Fruit fly (Drosophila melanogaster) whole organism, embryonic: ENCODE data around the gene CG7352.
A peak's percentile ranks its signal among the peaks of the same experiment; 100 is the strongest.

Experiments used
- Adf1 ChIP-seq: fragments of 200-800 bp; sonication (Bioruptor generic); IDR thresholded peaks from 2 replicates; pipeline ENCODE4 v1.3.6; 2022; ENCODE audit warnings: missing biosample characterization, missing genetic modification characterization
- Aef1 ChIP-seq: fragments of 200-800 bp; sonication (Bioruptor generic); IDR thresholded peaks from 3 replicates; pipeline ENCODE4 v1.3.6; 2022; ENCODE audit warnings: missing biosample characterization, missing genetic modification characterization
- Atf3 ChIP-seq: fragments of 200-800 bp; sonication (Bioruptor generic); optimal IDR thresholded peaks from 3 replicates; lab custom pipeline; 2016; ENCODE audit warnings: missing biosample characterization, missing genetic modification characterization
- B-H1 ChIP-seq: fragments of 200-800 bp; sonication (Bioruptor generic); IDR thresholded peaks from 3 replicates; pipeline ENCODE4 v1.3.6; 2022; ENCODE audit warnings: missing biosample characterization, missing genetic modification characterization
- B-H2 ChIP-seq: fragments of 200-800 bp; sonication (Bioruptor generic); optimal IDR thresholded peaks from 2 replicates; lab custom pipeline; 2018; ENCODE audit warnings: missing biosample characterization, mild to moderate bottlenecking, missing genetic modification characterization
- CG11504 ChIP-seq: fragments of 200-800 bp; sonication (Bioruptor generic); optimal IDR thresholded peaks from 3 replicates; lab custom pipeline; 2019; ENCODE audit warnings: missing biosample characterization, mild to moderate bottlenecking, missing genetic modification characterization, moderate library complexity
- CG11723 ChIP-seq: fragments of 200-800 bp; sonication (Bioruptor generic); optimal IDR thresholded peaks from 2 replicates; lab custom pipeline; 2017; ENCODE audit warnings: missing biosample characterization, mild to moderate bottlenecking, missing genetic modification characterization
- CG12104 ChIP-seq: fragments of 200-800 bp; sonication (Bioruptor generic); optimal IDR thresholded peaks from 3 replicates; lab custom pipeline; 2016; ENCODE audit warnings: missing biosample characterization, missing genetic modification characterization
- CG12299 ChIP-seq: fragments of 200-800 bp; sonication (Bioruptor generic); optimal IDR thresholded peaks from 2 replicates; lab custom pipeline; 2018; ENCODE audit warnings: missing biosample characterization, mild to moderate bottlenecking, missing genetic modification characterization
- CG13296 ChIP-seq: fragments of 200-800 bp; sonication (Bioruptor generic); optimal IDR thresholded peaks from 3 replicates; lab custom pipeline; 2018; ENCODE audit warnings: missing biosample characterization, mild to moderate bottlenecking, missing genetic modification characterization
- CG14441 ChIP-seq: fragments of 200-800 bp; sonication (Bioruptor generic); IDR thresholded peaks from 2 replicates; pipeline ENCODE4 v1.3.6; 2022; ENCODE audit warnings: missing biosample characterization, missing genetic modification characterization
- CG14667 ChIP-seq: fragments of 200-800 bp; sonication (Bioruptor generic); IDR thresholded peaks from 2 replicates; pipeline ENCODE4 v1.3.6; 2022; ENCODE audit warnings: missing biosample characterization, missing genetic modification characterization
- CG1602 ChIP-seq: fragments of 200-800 bp; sonication (Bioruptor generic); optimal IDR thresholded peaks from 3 replicates; lab custom pipeline; 2016; ENCODE audit warnings: missing biosample characterization, missing genetic modification characterization
- CG16813 ChIP-seq: fragments of 200-800 bp; sonication (Bioruptor generic); IDR thresholded peaks from 3 replicates; pipeline ENCODE4 v1.3.6; 2022; ENCODE audit warnings: missing biosample characterization, missing genetic modification characterization; ENCODE audit not compliant: partially characterized antibody
- CG1792 ChIP-seq: fragments of 200-800 bp; sonication (Bioruptor generic); optimal IDR thresholded peaks from 2 replicates; lab custom pipeline; 2016; ENCODE audit warnings: missing biosample characterization, missing genetic modification characterization
- CG2199 ChIP-seq: fragments of 200-800 bp; sonication (Bioruptor generic); IDR thresholded peaks from 3 replicates; pipeline ENCODE4 v1.3.6; 2022; ENCODE audit warnings: missing biosample characterization, missing genetic modification characterization
- CG2712 ChIP-seq: fragments of 200-800 bp; optimal IDR thresholded peaks from 3 replicates; lab custom pipeline; 2019; ENCODE audit warnings: missing biosample characterization, mild to moderate bottlenecking, missing genetic modification characterization, moderate library complexity
- CG3065 ChIP-seq: fragments of 200-800 bp; sonication (Bioruptor generic); optimal IDR thresholded peaks from 2 replicates; lab custom pipeline; 2016; ENCODE audit warnings: missing biosample characterization, missing genetic modification characterization
- CG42726 ChIP-seq: fragments of 200-800 bp; sonication (Bioruptor generic); IDR thresholded peaks from 2 replicates; pipeline ENCODE4 v1.3.6; 2022; ENCODE audit warnings: missing biosample characterization, missing genetic modification characterization; ENCODE audit not compliant: partially characterized antibody
- CG4282 ChIP-seq: fragments of 200-800 bp; sonication (Bioruptor generic); optimal IDR thresholded peaks from 2 replicates; lab custom pipeline; 2016; ENCODE audit warnings: missing biosample characterization, missing genetic modification characterization
- CG4404 ChIP-seq: fragments of 200-800 bp; sonication (Bioruptor generic); IDR thresholded peaks from 2 replicates; pipeline ENCODE4 v1.3.6; 2022; ENCODE audit warnings: missing biosample characterization, missing genetic modification characterization
- CG4820 ChIP-seq: fragments of 200-800 bp; sonication (Bioruptor generic); optimal IDR thresholded peaks from 3 replicates; lab custom pipeline; 2016; ENCODE audit warnings: missing biosample characterization, missing genetic modification characterization
- CG6791 ChIP-seq: fragments of 200-800 bp; sonication (Bioruptor generic); IDR thresholded peaks from 3 replicates; pipeline ENCODE4 v1.3.6; 2022; ENCODE audit warnings: missing biosample characterization, missing genetic modification characterization; ENCODE audit not compliant: partially characterized antibody
- CG6813 ChIP-seq: fragments of 200-800 bp; sonication (Bioruptor generic); optimal IDR thresholded peaks from 2 replicates; lab custom pipeline; 2017; ENCODE audit warnings: missing biosample characterization, missing genetic modification characterization, mild to moderate bottlenecking, moderate library complexity, missing genetic modification reagents
- CTCF ChIP-seq: fragments of 200-800 bp; sonication (Bioruptor generic); optimal IDR thresholded peaks from 2 replicates; lab custom pipeline; 2017; ENCODE audit warnings: missing biosample characterization, mild to moderate bottlenecking, missing genetic modification characterization, moderate library complexity
- D ChIP-seq, 2 experiments: fragments of 200-800 bp in 1 of 2; fragments of >200 bp in 1 of 2; sonication (Bioruptor generic) in 1 of 2; optimal IDR thresholded peaks; 2 replicates in 1 of 2; 3 replicates in 1 of 2; lab custom pipeline; 2017; ENCODE audit warnings: mild to moderate bottlenecking in 1 of 2, missing biosample characterization in 1 of 2, missing genetic modification characterization in 1 of 2, missing genetic modification reagents in 1 of 2
- Drgx ChIP-seq: fragments of 200-800 bp; sonication (Bioruptor generic); IDR thresholded peaks from 2 replicates; pipeline ENCODE4 v1.3.6; 2022; ENCODE audit warnings: missing biosample characterization, missing genetic modification characterization
- Hand ChIP-seq: fragments of 200-800 bp; sonication (Bioruptor generic); optimal IDR thresholded peaks from 2 replicates; lab custom pipeline; 2017; ENCODE audit warnings: mild to moderate bottlenecking, missing biosample characterization, missing genetic modification reagents, missing genetic modification characterization
- Hr51 ChIP-seq, 2 experiments: fragments of 200-800 bp; sonication (Bioruptor generic); optimal IDR thresholded peaks; 2 replicates in 1 of 2; 3 replicates in 1 of 2; lab custom pipeline; 2016 to 2018; ENCODE audit warnings: missing biosample characterization in 2 of 2, missing genetic modification characterization in 2 of 2, mild to moderate bottlenecking in 1 of 2, moderate library complexity in 1 of 2
- Lhr ChIP-seq: fragments of 200-800 bp; sonication (Bioruptor generic); optimal IDR thresholded peaks from 3 replicates; lab custom pipeline; 2017; ENCODE audit warnings: mild to moderate bottlenecking, missing biosample characterization, missing genetic modification reagents, missing genetic modification characterization
- MTF-1 ChIP-seq: fragments of 200-800 bp; sonication (Bioruptor generic); optimal IDR thresholded peaks from 2 replicates; lab custom pipeline; 2018; ENCODE audit warnings: missing biosample characterization, mild to moderate bottlenecking, missing genetic modification characterization, borderline replicate concordance
- Side ChIP-seq: fragments of 200-800 bp; sonication (Bioruptor generic); optimal IDR thresholded peaks from 2 replicates; lab custom pipeline; 2016; ENCODE audit warnings: missing biosample characterization, missing genetic modification characterization
- Six4 ChIP-seq: fragments of 200-800 bp; sonication (Bioruptor generic); optimal IDR thresholded peaks from 2 replicates; lab custom pipeline; 2016; ENCODE audit warnings: missing biosample characterization, missing genetic modification characterization
- Sox102F ChIP-seq: fragments of 200-800 bp; sonication (Bioruptor generic); optimal IDR thresholded peaks from 2 replicates; lab custom pipeline; 2018; ENCODE audit warnings: missing biosample characterization, mild to moderate bottlenecking, missing genetic modification characterization, moderate library complexity
- TFAM ChIP-seq: fragments of 200-800 bp; sonication (Bioruptor generic); optimal IDR thresholded peaks from 2 replicates; lab custom pipeline; 2017; ENCODE audit warnings: missing biosample characterization, missing genetic modification characterization, inconsistent platforms
- Vsx1 ChIP-seq: fragments of 200-800 bp; sonication (Bioruptor generic); optimal IDR thresholded peaks from 2 replicates; lab custom pipeline; 2017; ENCODE audit warnings: missing biosample characterization, mild to moderate bottlenecking, missing genetic modification characterization, missing genetic modification reagents
- bab2 ChIP-seq: fragments of 200-800 bp; sonication (Bioruptor generic); optimal IDR thresholded peaks from 2 replicates; lab custom pipeline; 2016; ENCODE audit warnings: missing biosample characterization, missing genetic modification characterization
- br ChIP-seq: fragments of >200 bp; optimal IDR thresholded peaks from 2 replicates; lab custom pipeline; 2017
- cad ChIP-seq: fragments of >200 bp; optimal IDR thresholded peaks from 2 replicates; lab custom pipeline; 2017; ENCODE audit warnings: missing biosample characterization, missing genetic modification characterization
- cg ChIP-seq: fragments of 200-800 bp; sonication (Bioruptor generic); optimal IDR thresholded peaks from 3 replicates; lab custom pipeline; 2019; ENCODE audit warnings: missing biosample characterization, mild to moderate bottlenecking, missing genetic modification characterization, moderate library complexity
- corto ChIP-seq: fragments of 200-800 bp; sonication (Bioruptor generic); optimal IDR thresholded peaks from 2 replicates; lab custom pipeline; 2016; ENCODE audit warnings: missing biosample characterization, mild to moderate bottlenecking, missing genetic modification characterization, moderate library complexity
- fd96Cb ChIP-seq: fragments of 200-800 bp; sonication (Bioruptor generic); optimal IDR thresholded peaks from 2 replicates; lab custom pipeline; 2018; ENCODE audit warnings: missing biosample characterization, mild to moderate bottlenecking, missing genetic modification characterization, moderate library complexity
- inv ChIP-seq: fragments of 200-800 bp; sonication (Bioruptor generic); IDR thresholded peaks from 2 replicates; pipeline ENCODE4 v1.3.6; 2022; ENCODE audit warnings: missing biosample characterization, missing genetic modification characterization; ENCODE audit not compliant: partially characterized antibody
- kay ChIP-seq: fragments of 200-800 bp; sonication (Bioruptor generic); optimal IDR thresholded peaks from 2 replicates; lab custom pipeline; 2016; ENCODE audit warnings: missing biosample characterization, missing genetic modification characterization
- lbe ChIP-seq: fragments of 200-800 bp; sonication (Bioruptor generic); optimal IDR thresholded peaks from 2 replicates; lab custom pipeline; 2016; ENCODE audit warnings: missing biosample characterization, mild to moderate bottlenecking, missing genetic modification characterization
- lola ChIP-seq, 3 experiments: fragments of >200 bp in 2 of 3; fragments of 200-800 bp in 1 of 3; sonication (Bioruptor generic) in 1 of 3; optimal IDR thresholded peaks; 2 replicates each; lab custom pipeline; 2017 to 2019; ENCODE audit warnings: missing biosample characterization in 3 of 3, missing genetic modification characterization in 3 of 3, mild to moderate bottlenecking in 1 of 3, moderate library complexity in 1 of 3
- otp ChIP-seq: fragments of 200-800 bp; sonication (Bioruptor generic); IDR thresholded peaks from 3 replicates; pipeline ENCODE4, ENCODE4 v1.3.6; 2022; ENCODE audit warnings: missing biosample characterization, missing genetic modification characterization
- p53 ChIP-seq: fragments of 200-800 bp; sonication (Bioruptor generic); optimal IDR thresholded peaks from 2 replicates; lab custom pipeline; 2016; ENCODE audit warnings: missing biosample characterization, missing genetic modification characterization
- pzg ChIP-seq: fragments of 200-800 bp; sonication (Bioruptor generic); optimal IDR thresholded peaks from 3 replicates; lab custom pipeline; 2018; ENCODE audit warnings: missing biosample characterization, mild to moderate bottlenecking, missing genetic modification characterization, moderate library complexity
- row ChIP-seq: fragments of 200-800 bp; sonication (Bioruptor generic); IDR thresholded peaks from 3 replicates; pipeline ENCODE4 v1.3.6; 2022; ENCODE audit warnings: missing biosample characterization, missing genetic modification characterization
- vvl ChIP-seq: fragments of 200-800 bp; sonication (Bioruptor generic); IDR thresholded peaks from 2 replicates; pipeline ENCODE4 v1.3.6; 2022; ENCODE audit warnings: missing biosample characterization, missing genetic modification characterization

CG7352 gene

dm6 chr3R:8308515-8308959, 38.8 kb upstream of the CG7352 start, which contains the start of gene tex (continued):
- TF ChIP-seq pzg (GFP tag; lab: Kevin White, UChicago) (peak; percentile 89), kay (GFP tag; lab: Kevin White, UChicago) (peak; percentile 8), Drgx (GFP tag; lab: Robert Waterston, UW) (no peak), Hand (GFP tag; lab: Kevin White, UChicago) (no peak), fd96Cb (peak; percentile 3), lola (GFP tag; optimal IDR thresholded peaks at IDR 0.05; lab: Kevin White, UChicago) (peak in 1 of 3 experiments; percentile 49), CG42726 (GFP tag; lab: Robert Waterston, UW) (no peak), TFAM (GFP tag; lab: Kevin White, UChicago) (no peak), CG6791 (GFP tag; lab: Robert Waterston, UW) (no peak), Sox102F (no peak), cad (GFP tag; lab: Kevin White, UChicago) (no peak), CG14441 (no peak), CG16813 (GFP tag; lab: Robert Waterston, UW) (0 out of 3 replicates have a peak, but pooled peaks have one; percentile 31), CTCF (GFP tag; lab: Kevin White, UChicago) (peak; percentile 19), CG14667 (GFP tag; lab: Robert Waterston, UW) (no peak), B-H1 (GFP tag; lab: Robert Waterston, UW) (no peak), CG1792 (GFP tag; lab: Kevin White, UChicago) (no peak), Atf3 (GFP tag; lab: Kevin White, UChicago) (no peak), p53 (GFP tag; lab: Kevin White, UChicago) (no peak), CG13296 (GFP tag; lab: Kevin White, UChicago) (no peak), CG4282 (GFP tag; lab: Kevin White, UChicago) (no peak), D (optimal IDR thresholded peaks at IDR 0.05; lab: Kevin White, UChicago) (no peak), D (GFP tag; optimal IDR thresholded peaks at IDR 0.05; lab: Kevin White, UChicago) (peak; percentile 62), vvl (peak; percentile 68), CG11504 (tag; lab: Kevin White, UChicago) (no peak), Six4 (GFP tag; lab: Kevin White, UChicago) (peak; percentile 22), CG12104 (peak; percentile 3), inv (GFP tag; lab: Robert Waterston, UW) (no peak), B-H2 (GFP tag; lab: Kevin White, UChicago) (no peak), row (GFP tag; lab: Robert Waterston, UW) (no peak), Adf1 (GFP tag; lab: Robert Waterston, UW) (no peak), CG2712 (tag; lab: Kevin White, UChicago) (peak; percentile 55), lbe (GFP tag; lab: Kevin White, UChicago) (no peak), corto (GFP tag; lab: Kevin White, UChicago) (no peak), CG11723 (peak; percentile 25), Lhr (GFP tag; lab: Kevin White, UChicago) (peak; percentile 55), CG12299 (peak; percentile 13), cg (GFP tag; lab: Kevin White, UChicago) (no peak), Vsx1 (GFP tag; lab: Kevin White, UChicago) (no peak), MTF-1 (GFP tag; lab: Kevin White, UChicago) (peak; percentile 74), br (lab: Kevin White, UChicago) (no peak), CG2199 (GFP tag; lab: Robert Waterston, UW) (no peak), CG6813 (GFP tag; lab: Kevin White, UChicago) (peak; percentile 67), CG4820 (GFP tag; lab: Kevin White, UChicago) (no peak), CG1602 (GFP tag; lab: Kevin White, UChicago) (no peak), Hr51 (GFP tag; optimal IDR thresholded peaks at IDR 0.05; lab: Kevin White, UChicago) (no peak), Side (no peak), bab2 (GFP tag; lab: Kevin White, UChicago) (peak; percentile 36), otp (GFP tag; lab: Robert Waterston, UW) (peak; percentile 29; the same call in 1 of the 3 replicates), CG3065 (no peak), CG4404 (GFP tag; lab: Robert Waterston, UW) (no peak), Aef1 (GFP tag; lab: Robert Waterston, UW) (no peak)
